Worm (Caenorhabditis elegans) whole organism, midembryonic: ENCODE results near the gene C02B8.6.

Experiments
- T22C8.4 ChIP-seq: fragments of 200-800 bp; sonication (Bioruptor generic); IDR thresholded peaks from 2 replicates; pipeline ENCODE4 v1.3.6; 2022; ENCODE audit warnings: missing genetic modification characterization, missing compliant biosample characterization
- cog-1 ChIP-seq: sonication (generic microtip); optimal IDR thresholded peaks from 2 replicates; lab custom pipeline; 2016; ENCODE audit warnings: missing genetic modification characterization, missing compliant biosample characterization
- flt-1 ChIP-seq: fragments of 200-800 bp; sonication (Bioruptor generic); IDR thresholded peaks from 2 replicates; pipeline ENCODE4 v1.3.6; 2022; ENCODE audit warnings: missing genetic modification characterization, missing compliant biosample characterization
- klf-2 ChIP-seq: fragments of 200-800 bp; sonication (Bioruptor generic); conservative IDR thresholded peaks from 2 replicates; pipeline ENCODE4 v1.3.6; 2022; ENCODE audit warnings: missing genetic modification reagents, missing genetic modification characterization, missing compliant biosample characterization
- med-1 ChIP-seq: sonication (generic microtip); optimal IDR thresholded peaks from 2 replicates; lab custom pipeline; 2017; ENCODE audit warnings: missing genetic modification characterization, mild to moderate bottlenecking, missing compliant biosample characterization, antibody characterized with exemption, missing genetic modification reagents; ENCODE audit not compliant: insufficient read depth
- ref-1 ChIP-seq: fragments of 200-800 bp; sonication (Bioruptor generic); conservative IDR thresholded peaks from 2 replicates; pipeline ENCODE4 v1.3.6; 2022; ENCODE audit warnings: missing genetic modification reagents, missing genetic modification characterization, missing compliant biosample characterization
- tab-1 ChIP-seq: fragments of 200-800 bp; sonication (Bioruptor generic); IDR thresholded peaks from 2 replicates; pipeline ENCODE4 v1.3.6; 2022; ENCODE audit warnings: missing genetic modification characterization, missing compliant biosample characterization
- ztf-23 ChIP-seq: fragments of 200-800 bp; sonication (Bioruptor generic); IDR thresholded peaks from 2 replicates; pipeline ENCODE4 v1.3.6; 2022; ENCODE audit warnings: missing genetic modification reagents, missing genetic modification characterization, missing compliant biosample characterization
- ztf-29 ChIP-seq: fragments of 200-800 bp; sonication (Bioruptor generic); IDR thresholded peaks from 2 replicates; pipeline ENCODE4 v1.3.6; 2022; ENCODE audit warnings: missing genetic modification reagents, missing genetic modification characterization, missing compliant biosample characterization

Gene C02B8.6

ce11 chrX:8157132-8157531 is 21.0 kb upstream of the C02B8.6 start:
- TF ChIP-seq med-1 (no peak), flt-1 (peak; percentile 85), ztf-29 (GFP tag; lab: Robert Waterston, UW) (peak; percentile 93)

- TF ChIP-seq med-1 (no peak), flt-1 (peak; percentile 33; the same call in 1 of the 2 replicates), cog-1 (tag; lab: Kevin White, UChicago) (no peak), ztf-29 (GFP tag; lab: Robert Waterston, UW) (peak; percentile 71; the same call in 1 of the 2 replicates), tab-1 (GFP tag; lab: Robert Waterston, UW) (peak; percentile 12; the same call in 1 of the 2 replicates), ref-1 (GFP tag; lab: Robert Waterston, UW) (0 out of 2 replicates have a peak, but pooled peaks have one; percentile 40), klf-2 (0 out of 2 replicates have a peak, but pooled peaks have one; percentile 13)
Observed at ce11 chrX:8156502-8156901, 20.4 kb upstream of the C02B8.6 start.

- peak; percentile 95 for TF ChIP-seq ref-1 (GFP tag; lab: Robert Waterston, UW)
- TF ChIP-seq med-1 = peak; percentile 63
- no peak for TF ChIP-seq cog-1 (tag; lab: Kevin White, UChicago)
- TF ChIP-seq flt-1 = peak; percentile 98
- peak; percentile 97 for TF ChIP-seq ztf-23 (GFP tag; lab: Robert Waterston, UW)
- peak; percentile 96 for TF ChIP-seq klf-2
- peak; percentile 97 for TF ChIP-seq T22C8.4 (GFP tag; lab: Robert Waterston, UW)
- TF ChIP-seq ztf-29 (GFP tag; lab: Robert Waterston, UW) = peak; percentile 98
- TF ChIP-seq tab-1 (GFP tag; lab: Robert Waterston, UW) = peak; percentile 97
Observed at ce11 chrX:8155969-8156368, 19.8 kb upstream of the C02B8.6 start.

ce11 chrX:8155447-8155877 is 19.3 kb upstream of the C02B8.6 start:
- TF ChIP-seq ztf-29 (GFP tag; lab: Robert Waterston, UW) = peak; percentile 55; the same call in 1 of the 2 replicates
- peak; percentile 63; the same call in 1 of the 2 replicates for TF ChIP-seq klf-2
- TF ChIP-seq T22C8.4 (GFP tag; lab: Robert Waterston, UW) = peak; percentile 72
- peak; percentile 86 for TF ChIP-seq flt-1
- peak; percentile 53 for TF ChIP-seq ref-1 (GFP tag; lab: Robert Waterston, UW)
- TF ChIP-seq tab-1 (GFP tag; lab: Robert Waterston, UW) = peak; percentile 79
- TF ChIP-seq ztf-23 (GFP tag; lab: Robert Waterston, UW) = peak; percentile 77

- 0 out of 2 replicates have a peak, but pooled peaks have one; percentile 33 for TF ChIP-seq ztf-23 (GFP tag; lab: Robert Waterston, UW)
- TF ChIP-seq ref-1 (GFP tag; lab: Robert Waterston, UW) = no peak; the same call in 1 of the 2 replicates
- TF ChIP-seq flt-1 = 0 out of 2 replicates have a peak, but pooled peaks have one; percentile 50
Observed at ce11 chrX:8151409-8151808, 15.3 kb upstream of the C02B8.6 start.

- TF ChIP-seq med-1 = no peak
- no peak for TF ChIP-seq ztf-29 (GFP tag; lab: Robert Waterston, UW)
- TF ChIP-seq ref-1 (GFP tag; lab: Robert Waterston, UW) = no peak
- no peak for TF ChIP-seq klf-2
- TF ChIP-seq T22C8.4 (GFP tag; lab: Robert Waterston, UW) = no peak
- TF ChIP-seq tab-1 (GFP tag; lab: Robert Waterston, UW) = no peak
- no peak for TF ChIP-seq ztf-23 (GFP tag; lab: Robert Waterston, UW)
- no peak for TF ChIP-seq flt-1
- no peak for TF ChIP-seq cog-1 (tag; lab: Kevin White, UChicago)
Observed at ce11 chrX:8150621-8151020, 14.5 kb upstream of the C02B8.6 start, which contains the start of gene F22F1.2. F22F1.2 (minus strand) TSS chrX:8150721.

- TF ChIP-seq med-1 (no peak), tab-1 (GFP tag; lab: Robert Waterston, UW) (no peak), ztf-29 (GFP tag; lab: Robert Waterston, UW) (no peak), flt-1 (no peak), ztf-23 (GFP tag; lab: Robert Waterston, UW) (no peak), T22C8.4 (GFP tag; lab: Robert Waterston, UW) (no peak), klf-2 (no peak)
Observed at ce11 chrX:8148993-8149392, 12.9 kb upstream of the C02B8.6 start.

- TF ChIP-seq med-1 (no peak), klf-2 (no peak), ztf-29 (GFP tag; lab: Robert Waterston, UW) (no peak), flt-1 (no peak), ref-1 (GFP tag; lab: Robert Waterston, UW) (no peak), tab-1 (GFP tag; lab: Robert Waterston, UW) (no peak)
Observed at ce11 chrX:8147398-8147797, 11.3 kb upstream of the C02B8.6 start, which contains the start of gene C02B8.1. C02B8.1 (plus strand) TSS chrX:8147698.

- no peak for TF ChIP-seq med-1
- no peak for TF ChIP-seq ref-1 (GFP tag; lab: Robert Waterston, UW)
- TF ChIP-seq cog-1 (tag; lab: Kevin White, UChicago) = no peak
- TF ChIP-seq ztf-29 (GFP tag; lab: Robert Waterston, UW) = no peak
- TF ChIP-seq T22C8.4 (GFP tag; lab: Robert Waterston, UW) = no peak
- no peak for TF ChIP-seq ztf-23 (GFP tag; lab: Robert Waterston, UW)
- no peak for TF ChIP-seq flt-1
- TF ChIP-seq klf-2 = no peak
- no peak for TF ChIP-seq tab-1 (GFP tag; lab: Robert Waterston, UW)
Observed at ce11 chrX:8139146-8139545, 3.0 kb upstream of the C02B8.6 start, which contains the start of gene C02B8.3. C02B8.3 (plus strand) TSS chrX:8139446.

ce11 chrX:8137779-8138178 is 1.7 kb upstream of the C02B8.6 start, which contains the start of gene C02B8.7:
C02B8.7 (minus strand) TSS chrX:8137879.
- TF ChIP-seq flt-1 (no peak), T22C8.4 (GFP tag; lab: Robert Waterston, UW) (no peak), klf-2 (no peak), tab-1 (GFP tag; lab: Robert Waterston, UW) (no peak), ref-1 (GFP tag; lab: Robert Waterston, UW) (no peak), med-1 (no peak), ztf-23 (GFP tag; lab: Robert Waterston, UW) (no peak)
